Fruit fly (Drosophila melanogaster) whole organism, prepupa: ENCODE data around the gene CG42299.

Source experiments
- CG10631 ChIP-seq: fragments of 200-800 bp; sonication (Bioruptor generic); optimal IDR thresholded peaks from 2 replicates; lab custom pipeline; 2016; ENCODE audit warnings: missing biosample characterization, missing genetic modification characterization
- CG10669 ChIP-seq: fragments of 200-800 bp; sonication (Bioruptor generic); optimal IDR thresholded peaks from 3 replicates; lab custom pipeline; 2018; ENCODE audit warnings: missing biosample characterization, mild to moderate bottlenecking, missing genetic modification characterization, moderate library complexity
- CG11294 ChIP-seq: fragments of 200-800 bp; sonication (Bioruptor generic); IDR thresholded peaks from 2 replicates; pipeline ENCODE4 v1.3.6; 2022; ENCODE audit warnings: missing biosample characterization, missing genetic modification characterization
- CG11902 ChIP-seq: fragments of 200-800 bp; sonication (Bioruptor generic); optimal IDR thresholded peaks from 3 replicates; lab custom pipeline; 2016; ENCODE audit warnings: missing biosample characterization, missing genetic modification characterization
- CG15336 ChIP-seq: fragments of 200-800 bp; sonication (Bioruptor generic); IDR thresholded peaks from 2 replicates; pipeline ENCODE4 v1.3.6; 2022; ENCODE audit warnings: missing biosample characterization, missing genetic modification characterization
- CG3032 ChIP-seq: fragments of 200-800 bp; optimal IDR thresholded peaks from 2 replicates; lab custom pipeline; 2019; ENCODE audit warnings: missing biosample characterization, mild to moderate bottlenecking, missing genetic modification characterization, moderate library complexity
- CG31627 ChIP-seq: fragments of 200-800 bp; sonication (Bioruptor generic); optimal IDR thresholded peaks from 3 replicates; lab custom pipeline; 2016; ENCODE audit warnings: missing biosample characterization, missing genetic modification characterization
- CG32006 ChIP-seq: fragments of 200-800 bp; sonication (Bioruptor generic); optimal IDR thresholded peaks from 3 replicates; lab custom pipeline; 2017; ENCODE audit warnings: missing biosample characterization, mild to moderate bottlenecking, missing genetic modification characterization
- CG34406 ChIP-seq: fragments of 200-800 bp; sonication (Bioruptor generic); optimal IDR thresholded peaks from 3 replicates; lab custom pipeline; 2016; ENCODE audit warnings: missing biosample characterization, missing genetic modification characterization
- CG3919 ChIP-seq: fragments of 200-800 bp; sonication (Bioruptor generic); optimal IDR thresholded peaks from 3 replicates; lab custom pipeline; 2016; ENCODE audit warnings: missing biosample characterization, missing genetic modification characterization
- CG4318 ChIP-seq: fragments of 200-800 bp; sonication (Bioruptor generic); optimal IDR thresholded peaks from 3 replicates; lab custom pipeline; 2017; ENCODE audit warnings: missing biosample characterization, mild to moderate bottlenecking, missing genetic modification characterization
- CG6792 ChIP-seq: fragments of 200-800 bp; sonication (Bioruptor generic); optimal IDR thresholded peaks from 3 replicates; lab custom pipeline; 2016; ENCODE audit warnings: missing biosample characterization, missing genetic modification characterization
- CG6808 ChIP-seq: fragments of 200-800 bp; sonication (Bioruptor generic); optimal IDR thresholded peaks from 3 replicates; lab custom pipeline; 2017; ENCODE audit warnings: missing biosample characterization, missing genetic modification characterization, mild to moderate bottlenecking, moderate library complexity, missing genetic modification reagents
- CG6854 ChIP-seq: fragments of 200-800 bp; sonication (Bioruptor generic); optimal IDR thresholded peaks from 2 replicates; lab custom pipeline; 2017; ENCODE audit warnings: missing biosample characterization, mild to moderate bottlenecking, missing genetic modification characterization
- CG7368 ChIP-seq: fragments of 200-800 bp; sonication (Bioruptor generic); optimal IDR thresholded peaks from 3 replicates; lab custom pipeline; 2016; ENCODE audit warnings: missing biosample characterization, missing genetic modification characterization
- Eip78C ChIP-seq: fragments of 200-800 bp; sonication (Bioruptor generic); peaks from one replicate; lab custom pipeline; 2016; ENCODE audit warnings: missing biosample characterization, missing genetic modification characterization
- Eip93F ChIP-seq: fragments of 200-800 bp; sonication (Bioruptor generic); optimal IDR thresholded peaks from 2 replicates; lab custom pipeline; 2016; ENCODE audit warnings: missing biosample characterization, mild to moderate bottlenecking, missing genetic modification characterization
- Ets96B ChIP-seq: fragments of 200-800 bp; optimal IDR thresholded peaks from 2 replicates; lab custom pipeline; 2019; ENCODE audit warnings: missing biosample characterization, mild to moderate bottlenecking, missing genetic modification characterization, moderate library complexity
- Hr38 ChIP-seq: sonication (Bioruptor generic); optimal IDR thresholded peaks from 2 replicates; lab custom pipeline; 2016; ENCODE audit warnings: missing biosample characterization, missing genetic modification characterization
- Hr39 ChIP-seq: fragments of 200-800 bp; sonication (Bioruptor generic); optimal IDR thresholded peaks from 2 replicates; lab custom pipeline; 2016; ENCODE audit warnings: missing biosample characterization, missing genetic modification characterization
- Met ChIP-seq: fragments of 200-800 bp; sonication (Bioruptor generic); optimal IDR thresholded peaks from 3 replicates; lab custom pipeline; 2016; ENCODE audit warnings: missing biosample characterization, missing genetic modification characterization
- Smox ChIP-seq: fragments of 200-800 bp; sonication (Bioruptor generic); optimal IDR thresholded peaks from 3 replicates; lab custom pipeline; 2016; ENCODE audit warnings: missing biosample characterization, missing genetic modification characterization
- Sox14 ChIP-seq: fragments of 200-800 bp; sonication (Bioruptor generic); optimal IDR thresholded peaks from 3 replicates; lab custom pipeline; 2016; ENCODE audit warnings: missing biosample characterization, missing genetic modification characterization
- achi ChIP-seq: fragments of 200-800 bp; sonication (Bioruptor generic); optimal IDR thresholded peaks from 3 replicates; lab custom pipeline; 2016; ENCODE audit warnings: missing biosample characterization, missing genetic modification characterization
- acj6 ChIP-seq: fragments of 200-800 bp; sonication (Bioruptor generic); optimal IDR thresholded peaks from 3 replicates; lab custom pipeline; 2016; ENCODE audit warnings: missing biosample characterization, missing genetic modification characterization
- cyc ChIP-seq: fragments of 200-800 bp; sonication (Bioruptor generic); optimal IDR thresholded peaks from 3 replicates; lab custom pipeline; 2016; ENCODE audit warnings: missing biosample characterization, missing genetic modification characterization
- dac ChIP-seq: fragments of 200-800 bp; sonication (Bioruptor generic); optimal IDR thresholded peaks from 2 replicates; lab custom pipeline; 2017; ENCODE audit warnings: missing biosample characterization, mild to moderate bottlenecking, missing genetic modification characterization
- dsx ChIP-seq: fragments of 200-800 bp; optimal IDR thresholded peaks from 3 replicates; lab custom pipeline; 2019; ENCODE audit warnings: missing biosample characterization, mild to moderate bottlenecking, missing genetic modification characterization, moderate library complexity; ENCODE audit not compliant: poor library complexity, severe bottlenecking
- fkh ChIP-seq: fragments of 200-800 bp; sonication (Bioruptor generic); optimal IDR thresholded peaks from 3 replicates; lab custom pipeline; 2017; ENCODE audit warnings: missing biosample characterization, mild to moderate bottlenecking, missing genetic modification characterization, moderate library complexity
- pdm3 ChIP-seq: fragments of 200-800 bp; sonication (Bioruptor generic); optimal IDR thresholded peaks from 3 replicates; lab custom pipeline; 2016; ENCODE audit warnings: missing biosample characterization, missing genetic modification characterization
- salr ChIP-seq, 2 experiments: fragments of 200-800 bp; sonication (Bioruptor generic); optimal IDR thresholded peaks; 3 replicates each; lab custom pipeline; 2016 to 2018; ENCODE audit warnings: missing biosample characterization in 2 of 2, missing genetic modification characterization in 2 of 2, mild to moderate bottlenecking in 1 of 2
- ss ChIP-seq, 2 experiments: fragments of 200-800 bp; sonication (Bioruptor generic); optimal IDR thresholded peaks; 2 replicates in 1 of 2; 3 replicates in 1 of 2; lab custom pipeline; 2017 to 2018; ENCODE audit warnings: mild to moderate bottlenecking in 2 of 2, missing biosample characterization in 2 of 2, missing genetic modification characterization in 2 of 2, moderate library complexity in 1 of 2
- svp ChIP-seq: fragments of 200-800 bp; sonication (Bioruptor generic); peaks from one replicate; lab custom pipeline; 2016; ENCODE audit warnings: missing biosample characterization, missing genetic modification characterization
- topi ChIP-seq: fragments of 200-800 bp; sonication (Bioruptor generic); optimal IDR thresholded peaks from 3 replicates; lab custom pipeline; 2016; ENCODE audit warnings: missing biosample characterization, missing genetic modification characterization
- vri ChIP-seq: fragments of 200-800 bp; sonication (Bioruptor generic); optimal IDR thresholded peaks from 3 replicates; lab custom pipeline; 2016; ENCODE audit warnings: missing biosample characterization, mild to moderate bottlenecking, missing genetic modification characterization

The CG42299 gene

dm6 chrX:15530369-15530768 is 45.1 kb downstream of the CG42299 start (continued):
- TF ChIP-seq CG6854 (GFP tag; lab: Kevin White, UChicago) (no peak), CG34406 (GFP tag; lab: Kevin White, UChicago) (peak; percentile 52), CG10631 (GFP tag; lab: Kevin White, UChicago) (peak; percentile 34), CG4318 (GFP tag; lab: Kevin White, UChicago) (no peak), Hr39 (GFP tag; lab: Kevin White, UChicago) (peak; percentile 28), dsx (GFP tag; lab: Kevin White, UChicago) (peak; percentile 14), pdm3 (GFP tag; lab: Kevin White, UChicago) (peak; percentile 52), CG6808 (no peak), CG6792 (peak; percentile 49), Met (GFP tag; lab: Kevin White, UChicago) (peak; percentile 59), CG10669 (GFP tag; lab: Kevin White, UChicago) (peak; percentile 42), CG3032 (tag; lab: Kevin White, UChicago) (peak; percentile 45), CG32006 (GFP tag; lab: Kevin White, UChicago) (peak; percentile 20)

- TF ChIP-seq Eip93F (no peak), fkh (peak; percentile 66), Hr38 (GFP tag; lab: Kevin White, UChicago) (no peak), Ets96B (tag; lab: Kevin White, UChicago) (no peak), CG11294 (GFP tag; lab: Robert Waterston, UW) (no peak), CG11902 (GFP tag; lab: Kevin White, UChicago) (no peak), vri (GFP tag; lab: Kevin White, UChicago) (no peak), Smox (GFP tag; lab: Kevin White, UChicago) (no peak)
Measured at dm6 chrX:15529958-15530357, 45.5 kb downstream of the CG42299 start.

- peak in 1 of 2 experiments; percentile 10 for TF ChIP-seq ss (GFP tag; optimal IDR thresholded peaks at IDR 0.05; lab: Kevin White, UChicago)
- no peak for TF ChIP-seq CG3919 (GFP tag; lab: Kevin White, UChicago)
- no peak for TF ChIP-seq CG15336 (GFP tag; lab: Robert Waterston, UW)
- TF ChIP-seq CG3032 (tag; lab: Kevin White, UChicago) = peak; percentile 2
- peak; percentile 7 for TF ChIP-seq CG10669 (GFP tag; lab: Kevin White, UChicago)
- TF ChIP-seq Sox14 (GFP tag; lab: Kevin White, UChicago) = no peak
- peak; percentile 54 for TF ChIP-seq Eip78C
- TF ChIP-seq salr (GFP tag; optimal IDR thresholded peaks at IDR 0.05; lab: Kevin White, UChicago) = no peak
- no peak for TF ChIP-seq CG7368 (GFP tag; lab: Kevin White, UChicago)
- no peak for TF ChIP-seq CG31627 (GFP tag; lab: Kevin White, UChicago)
- TF ChIP-seq Ets96B (tag; lab: Kevin White, UChicago) = peak; percentile 28
- peak; percentile 6 for TF ChIP-seq Met (GFP tag; lab: Kevin White, UChicago)
- peak; percentile 4 for TF ChIP-seq CG10631 (GFP tag; lab: Kevin White, UChicago)
- no peak for TF ChIP-seq CG4318 (GFP tag; lab: Kevin White, UChicago)
- TF ChIP-seq topi (GFP tag; lab: Kevin White, UChicago) = peak; percentile 5
- TF ChIP-seq acj6 (GFP tag; lab: Kevin White, UChicago) = peak; percentile 28
- TF ChIP-seq cyc (GFP tag; lab: Kevin White, UChicago) = no peak
- TF ChIP-seq CG34406 (GFP tag; lab: Kevin White, UChicago) = peak; percentile 22
- no peak for TF ChIP-seq dac (GFP tag; lab: Kevin White, UChicago)
- TF ChIP-seq svp (GFP tag; lab: Kevin White, UChicago) = peak; percentile 53
- TF ChIP-seq CG11902 (GFP tag; lab: Kevin White, UChicago) = no peak
- peak; percentile 21 for TF ChIP-seq achi
- TF ChIP-seq, all 60 proteins: peak for 12
Measured at dm6 chrX:15529197-15529596, 46.3 kb downstream of the CG42299 start.
